Worm (Caenorhabditis elegans) whole organism, early embryonic: ENCODE results near the gene T16A9.5.

Experiments used
- ama-1 ChIP-seq: fragments of 150-350 bp; optimal IDR thresholded peaks from 2 replicates; lab custom pipeline; 2014
- ceh-13 ChIP-seq: fragments of 200-800 bp; sonication (Bioruptor generic); optimal IDR thresholded peaks from 2 replicates; lab custom pipeline; 2018; ENCODE audit warnings: mild to moderate bottlenecking, missing genetic modification characterization, missing compliant biosample characterization
- flt-1 ChIP-seq: fragments of 200-800 bp; sonication (Bioruptor generic); IDR thresholded peaks from 2 replicates; pipeline ENCODE4 v1.3.6; 2022; ENCODE audit warnings: missing genetic modification characterization, missing compliant biosample characterization
- hmg-4 ChIP-seq: fragments of 200-800 bp; sonication (Bioruptor generic); optimal IDR thresholded peaks from 2 replicates; lab custom pipeline; 2018; ENCODE audit warnings: mild to moderate bottlenecking, missing genetic modification characterization, missing compliant biosample characterization
- hnd-1 ChIP-seq: sonication (generic microtip); optimal IDR thresholded peaks from 2 replicates; lab custom pipeline; 2016; ENCODE audit warnings: missing genetic modification characterization, missing compliant biosample characterization
- pes-1 ChIP-seq: fragments of 200-800 bp; sonication (Bioruptor generic); IDR thresholded peaks from 2 replicates; pipeline ENCODE4 v1.3.6; 2022; ENCODE audit warnings: missing genetic modification reagents, missing genetic modification characterization, missing compliant biosample characterization

DNA sequence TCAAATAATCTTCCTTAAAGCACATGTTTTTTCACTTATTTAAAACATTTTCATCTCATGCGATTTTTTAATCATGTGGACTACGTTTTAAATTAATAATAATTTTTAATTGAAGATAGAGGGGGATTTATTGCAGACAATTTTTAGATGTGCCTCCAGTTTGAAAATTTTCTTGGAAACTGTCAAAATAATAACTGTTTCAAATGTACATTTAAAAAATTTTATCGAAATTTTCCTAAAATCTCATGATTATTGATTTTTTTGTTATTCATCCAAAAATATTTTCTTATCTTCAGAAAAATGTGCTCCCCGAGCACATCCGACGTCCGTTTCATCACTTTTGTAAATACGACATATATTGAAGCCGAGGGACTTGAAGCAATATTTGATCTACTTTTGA, 41.8 kb upstream of the T16A9.5 start, which contains the start of gene sre-8:
- TF ChIP-seq flt-1 (GFP tag; lab: Robert Waterston, UW) (no peak), hnd-1 (tag; lab: Kevin White, UChicago) (no peak), ceh-13 (GFP tag; lab: Kevin White, UChicago) (no peak), pes-1 (no peak), ama-1 (lab: Kevin White, UChicago) (no peak), hmg-4 (GFP tag; lab: Kevin White, UChicago) (no peak)
